Worm (Caenorhabditis elegans): Measurements from ENCODE around the gene F14F9.5.

F14F9.5 gene

ce11 chrV:5126793-5127192 is at the start of gene F14F9.5:
TSS of gene F14F9.5 (plus strand) at chrV:5127093.
- TF ChIP-seq ama-1 (optimal IDR thresholded peaks at IDR 0.05) (no peak), ceh-13 (GFP tag; optimal IDR thresholded peaks at IDR 0.05) (no peak), sea-1 (GFP tag; conservative IDR thresholded peaks at IDR 0.05) (no peak), aly-1 (tag; optimal IDR thresholded peaks at IDR 0.05) (no peak)

DNA sequence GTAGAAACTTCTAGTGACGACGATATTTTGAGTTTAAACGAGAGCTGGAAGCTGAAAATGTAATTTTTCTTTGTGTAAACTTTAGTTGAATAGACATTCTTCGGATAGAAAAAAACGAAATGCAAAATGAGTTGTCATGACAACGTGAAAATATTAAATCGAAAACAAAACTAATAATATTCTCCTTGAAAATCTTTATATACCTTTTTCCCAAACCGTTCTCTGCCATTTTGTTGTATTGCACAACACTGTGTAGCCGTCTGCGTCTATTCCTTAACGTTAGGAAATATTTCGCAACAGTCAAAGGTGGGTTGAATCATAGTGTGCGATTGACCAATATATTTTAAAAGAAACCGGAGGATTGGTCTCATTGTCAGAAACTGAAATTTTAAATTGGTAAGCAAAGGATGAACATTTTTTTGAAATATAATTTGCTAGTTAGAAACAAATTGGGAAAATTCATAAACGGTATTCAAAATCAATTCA is 46.0 kb upstream of the F14F9.5 start, which contains the start of gene Y58A7A.3:
Gene Y58A7A.3, minus strand, starts transcription at position 51 of the 486 bp plus-strand sequence.
- no peak for TF ChIP-seq hmg-4 (GFP tag; optimal IDR thresholded peaks at IDR 0.05)
- no peak for TF ChIP-seq aly-1 (tag; optimal IDR thresholded peaks at IDR 0.05)
- no peak for TF ChIP-seq sea-1 (GFP tag; conservative IDR thresholded peaks at IDR 0.05)
- no peak for TF ChIP-seq ama-1 (optimal IDR thresholded peaks at IDR 0.05)
- no peak for TF ChIP-seq F13C5.2 (tag; optimal IDR thresholded peaks at IDR 0.05)
- no peak for TF ChIP-seq flt-1 (GFP tag; IDR thresholded peaks at IDR 0.05)
- no peak for TF ChIP-seq tbx-37 (GFP tag; conservative IDR thresholded peaks at IDR 0.05)
- TF ChIP-seq hmbx-1 (tag; optimal IDR thresholded peaks at IDR 0.05), result no peak

DNA sequence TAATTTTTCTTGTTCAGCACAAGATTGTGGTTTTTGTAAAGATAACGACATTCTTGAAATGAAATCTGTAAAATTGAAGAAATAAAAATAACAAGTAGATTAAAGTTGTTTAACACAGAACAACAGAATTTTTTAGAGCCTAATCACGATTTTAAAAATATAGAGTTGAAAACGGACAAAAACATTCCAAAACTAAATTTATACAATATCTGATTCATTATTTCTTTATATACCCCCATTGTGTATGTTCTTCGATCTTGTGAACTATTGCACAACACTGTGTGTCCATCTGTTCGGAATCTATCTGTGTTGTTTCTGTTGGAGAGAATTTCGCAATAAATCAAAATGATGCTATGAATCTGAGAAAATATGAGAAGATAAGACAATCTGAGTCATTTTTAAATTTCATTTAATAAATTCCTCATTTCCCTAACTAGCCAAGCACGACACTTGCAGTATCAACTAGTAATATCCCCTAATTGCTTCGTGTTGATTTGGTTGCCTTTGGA is 41.9 kb upstream of the F14F9.5 start, which contains the start of gene Y58A7A.4:
Gene Y58A7A.4, minus strand, starts transcription at position 51 of the 509 bp plus-strand sequence.
- TF ChIP-seq ets-7 (tag; optimal IDR thresholded peaks at IDR 0.05) (no peak), B0310.2 (tag; optimal IDR thresholded peaks at IDR 0.05) (no peak), pes-1 (GFP tag; IDR thresholded peaks at IDR 0.05) (no peak), ceh-36 (tag; optimal IDR thresholded peaks at IDR 0.05) (no peak), hmbx-1 (tag; optimal IDR thresholded peaks at IDR 0.05) (no peak), hnd-1 (tag; optimal IDR thresholded peaks at IDR 0.05) (no peak), tbx-11 (GFP tag; IDR thresholded peaks at IDR 0.05) (no peak), aly-1 (tag; optimal IDR thresholded peaks at IDR 0.05) (no peak), sea-1 (GFP tag; conservative IDR thresholded peaks at IDR 0.05) (no peak), tbx-37 (GFP tag; conservative IDR thresholded peaks at IDR 0.05) (no peak), tra-4 (tag; optimal IDR thresholded peaks at IDR 0.05) (no peak), ceh-13 (GFP tag; optimal IDR thresholded peaks at IDR 0.05) (no peak), flt-1 (GFP tag; IDR thresholded peaks at IDR 0.05) (no peak), F13C5.2 (tag; optimal IDR thresholded peaks at IDR 0.05) (no peak), hmg-4 (GFP tag; optimal IDR thresholded peaks at IDR 0.05) (no peak)

ce11 chrV:5086919-5087404 is 39.9 kb upstream of the F14F9.5 start, which contains the start of gene Y58A7A.5:
TSS of gene Y58A7A.5 (minus strand) at chrV:5086969.
- TF ChIP-seq hnd-1 (tag; optimal IDR thresholded peaks at IDR 0.05) (no peak), ceh-36 (tag; optimal IDR thresholded peaks at IDR 0.05) (no peak), ceh-13 (GFP tag; optimal IDR thresholded peaks at IDR 0.05) (no peak), pes-1 (GFP tag; IDR thresholded peaks at IDR 0.05) (no peak), flt-1 (GFP tag; IDR thresholded peaks at IDR 0.05) (no peak), tra-4 (tag; optimal IDR thresholded peaks at IDR 0.05) (no peak), aly-1 (tag; optimal IDR thresholded peaks at IDR 0.05) (no peak)

DNA sequence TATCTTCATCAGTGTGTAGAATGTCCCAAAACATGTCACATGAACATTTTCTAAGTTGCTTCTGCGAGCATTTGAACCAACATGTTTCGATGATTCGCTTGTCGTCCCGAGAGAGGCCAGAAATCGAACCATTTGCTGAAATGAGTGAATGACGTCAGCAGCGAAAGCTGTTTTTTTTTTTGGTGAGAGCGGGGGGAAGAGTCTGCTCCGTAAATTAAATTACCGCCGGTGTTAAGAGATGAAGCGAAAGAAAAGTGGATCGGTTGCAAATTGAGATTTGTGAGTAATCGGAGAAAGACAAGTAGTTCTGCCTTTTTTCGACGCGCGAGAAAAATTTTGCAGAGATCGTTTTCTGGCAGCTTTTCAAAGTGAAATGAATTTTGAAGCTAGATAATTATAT is 38.6 kb upstream of the F14F9.5 start:
- TF ChIP-seq flt-1 (GFP tag; IDR thresholded peaks at IDR 0.05), result no peak
- no peak for TF ChIP-seq hnd-1 (tag; optimal IDR thresholded peaks at IDR 0.05)
- no peak for TF ChIP-seq ceh-13 (GFP tag; optimal IDR thresholded peaks at IDR 0.05)
- TF ChIP-seq F13C5.2 (tag; optimal IDR thresholded peaks at IDR 0.05), result no peak
- no peak for TF ChIP-seq pes-1 (GFP tag; IDR thresholded peaks at IDR 0.05)
- TF ChIP-seq B0310.2 (tag; optimal IDR thresholded peaks at IDR 0.05), result no peak
- no peak for TF ChIP-seq scrt-1 (GFP tag; IDR thresholded peaks at IDR 0.05)
- no peak for TF ChIP-seq hmbx-1 (tag; optimal IDR thresholded peaks at IDR 0.05)
- TF ChIP-seq hmg-4 (GFP tag; optimal IDR thresholded peaks at IDR 0.05), result no peak
- TF ChIP-seq aly-1 (tag; optimal IDR thresholded peaks at IDR 0.05), result no peak

DNA sequence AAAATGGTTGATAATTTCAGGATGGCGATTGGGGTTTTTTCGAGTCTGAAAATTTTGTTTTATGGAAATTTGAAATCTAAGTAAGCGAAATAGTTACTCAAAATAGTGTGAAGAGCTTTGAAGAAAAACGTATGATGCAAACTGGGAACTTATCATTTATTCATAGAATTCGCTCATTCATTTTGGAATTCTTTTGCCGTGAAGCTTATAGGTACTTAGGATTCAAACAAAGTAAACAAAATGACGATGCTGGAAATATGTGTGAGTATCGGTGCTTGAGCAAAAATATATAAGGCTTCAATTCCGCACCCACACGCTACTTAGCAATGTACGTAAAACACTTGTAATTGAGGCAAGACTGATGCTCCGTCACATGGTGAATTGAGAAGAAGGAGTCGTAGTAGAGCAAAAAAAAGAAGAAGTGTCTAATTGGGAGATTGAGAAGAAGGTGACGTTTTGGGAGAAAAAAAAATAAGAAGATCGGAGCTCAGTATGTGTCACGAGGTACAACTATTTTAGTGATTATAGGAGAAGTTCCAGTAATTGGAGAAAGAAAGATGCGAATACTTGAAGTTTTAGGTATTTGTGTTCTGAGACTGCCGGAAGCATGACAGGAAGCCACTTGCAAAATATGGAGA is 37.3 kb upstream of the F14F9.5 start, which contains the start of gene glb-32:
Gene glb-32, minus strand, starts transcription at position 51 of the 638 bp plus-strand sequence.
- TF ChIP-seq pes-1 (GFP tag; IDR thresholded peaks at IDR 0.05), result no peak
- TF ChIP-seq tbx-37 (GFP tag; conservative IDR thresholded peaks at IDR 0.05), result no peak

ce11 chrV:5090386-5090785 is 36.5 kb upstream of the F14F9.5 start:
- TF ChIP-seq tbx-37 (GFP tag; conservative IDR thresholded peaks at IDR 0.05) (no peak), aly-1 (tag; optimal IDR thresholded peaks at IDR 0.05) (no peak), hmbx-1 (tag; optimal IDR thresholded peaks at IDR 0.05) (no peak), pes-1 (GFP tag; IDR thresholded peaks at IDR 0.05) (no peak), ama-1 (optimal IDR thresholded peaks at IDR 0.05) (no peak), B0310.2 (tag; optimal IDR thresholded peaks at IDR 0.05) (no peak), ceh-36 (tag; optimal IDR thresholded peaks at IDR 0.05) (no peak), ets-7 (tag; optimal IDR thresholded peaks at IDR 0.05) (no peak), tra-4 (tag; optimal IDR thresholded peaks at IDR 0.05) (no peak), tbx-11 (GFP tag; IDR thresholded peaks at IDR 0.05) (no peak)

DNA sequence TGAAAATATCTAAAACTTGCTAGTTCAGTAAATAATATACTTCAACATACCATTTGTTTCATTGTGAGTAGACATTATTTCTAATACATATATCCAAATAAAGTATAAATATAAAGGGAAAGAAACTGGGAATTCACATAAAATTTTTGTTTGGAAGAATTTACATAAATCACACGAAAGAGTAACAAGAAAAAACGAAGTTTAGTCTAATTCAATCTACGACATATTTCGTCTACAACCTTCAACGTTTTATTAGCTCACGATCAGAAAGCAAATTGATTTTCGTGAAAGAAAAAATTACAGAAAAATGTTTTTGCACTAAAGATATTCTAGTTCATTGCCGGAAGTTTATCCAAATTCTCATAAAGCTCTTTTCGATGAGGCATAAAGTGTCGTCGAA is 29.9 kb upstream of the F14F9.5 start, which contains the start of gene C04F5.2:
Gene C04F5.2, minus strand, starts transcription at position 101 of the 400 bp plus-strand sequence.
- no peak for TF ChIP-seq B0310.2 (tag; optimal IDR thresholded peaks at IDR 0.05)
- no peak for TF ChIP-seq hnd-1 (tag; optimal IDR thresholded peaks at IDR 0.05)
- TF ChIP-seq sea-1 (GFP tag; conservative IDR thresholded peaks at IDR 0.05), result no peak
- TF ChIP-seq tra-4 (tag; optimal IDR thresholded peaks at IDR 0.05), result no peak
- no peak for TF ChIP-seq flt-1 (GFP tag; IDR thresholded peaks at IDR 0.05)
- no peak for TF ChIP-seq F13C5.2 (tag; optimal IDR thresholded peaks at IDR 0.05)
- no peak for TF ChIP-seq aly-1 (tag; optimal IDR thresholded peaks at IDR 0.05)
- no peak for TF ChIP-seq tbx-11 (GFP tag; IDR thresholded peaks at IDR 0.05)
